Fruit fly (Drosophila melanogaster): ENCODE results near the gene GstD3.

Gene GstD3

dm6 chr3R:12422379-12422975, 49.6 kb downstream of the GstD3 start, which contains the start of the genes Scgbeta and CG17202 (continued):
- peak; percentile 43 for TF ChIP-seq Sry-δ (GFP tag; optimal IDR thresholded peaks at IDR 0.05)
- peak; percentile 55; the same call in 1 of the 2 replicates for TF ChIP-seq amos (GFP tag; IDR thresholded peaks at IDR 0.05; ENCODE audit: partially characterized antibody)
- peak; percentile 25 for TF ChIP-seq CG8944 (GFP tag; optimal IDR thresholded peaks at IDR 0.05)
- peak; percentile 60 for TF ChIP-seq CG12391 (tag; optimal IDR thresholded peaks at IDR 0.05)
- TF ChIP-seq pfk (GFP tag; optimal IDR thresholded peaks at IDR 0.05) = no peak
- TF ChIP-seq CG10543 (GFP tag; optimal IDR thresholded peaks at IDR 0.05) = no peak
- no peak for TF ChIP-seq dysf (GFP tag; IDR thresholded peaks at IDR 0.05)
- no peak for TF ChIP-seq CG11085 (GFP tag; IDR thresholded peaks at IDR 0.05)
- TF ChIP-seq ham (GFP tag; IDR thresholded peaks at IDR 0.05) = no peak
- TF ChIP-seq Nf-YA (GFP tag; IDR thresholded peaks at IDR 0.05) = no peak
- peak; percentile 66 for TF ChIP-seq Dp (GFP tag; optimal IDR thresholded peaks at IDR 0.05)
- no peak for TF ChIP-seq CG30431 (GFP tag; optimal IDR thresholded peaks at IDR 0.05)
- peak; percentile 76 for TF ChIP-seq Lhr (GFP tag; optimal IDR thresholded peaks at IDR 0.05)
- no peak for TF ChIP-seq usp (GFP tag; optimal IDR thresholded peaks at IDR 0.05)
- TF ChIP-seq Fer3 (tag; optimal IDR thresholded peaks at IDR 0.05) = no peak
- no peak for TF ChIP-seq NK7.1 (GFP tag; optimal IDR thresholded peaks at IDR 0.05)
- no peak for TF ChIP-seq Hmr (GFP tag; optimal IDR thresholded peaks at IDR 0.05)
- no peak for TF ChIP-seq unc-4 (GFP tag; IDR thresholded peaks at IDR 0.05; ENCODE audit: partially characterized antibody)
- no peak for TF ChIP-seq Awh (GFP tag; IDR thresholded peaks at IDR 0.05)
- TF ChIP-seq lov (optimal IDR thresholded peaks at IDR 0.05) = no peak
- no peak for TF ChIP-seq lov (GFP tag; IDR thresholded peaks at IDR 0.05)
- no peak for TF ChIP-seq CG16779 (GFP tag; IDR thresholded peaks at IDR 0.05)
- TF ChIP-seq slbo (GFP tag; IDR thresholded peaks at IDR 0.05) = no peak
- TF ChIP-seq hbn (GFP tag; IDR thresholded peaks at IDR 0.05; ENCODE audit: partially characterized antibody) = no peak
- TF ChIP-seq Atf6 (GFP tag; IDR thresholded peaks at IDR 0.05) = no peak
- TF ChIP-seq hth (optimal IDR thresholded peaks at IDR 0.05) = no peak
- TF ChIP-seq btn (GFP tag; optimal IDR thresholded peaks at IDR 0.05) = no peak
- TF ChIP-seq scrt (GFP tag; optimal IDR thresholded peaks at IDR 0.05) = no peak
- TF ChIP-seq pnt (GFP tag; optimal IDR thresholded peaks at IDR 0.05) = no peak
- no peak for TF ChIP-seq tx (GFP tag; optimal IDR thresholded peaks at IDR 0.05)
- TF ChIP-seq mld (GFP tag; IDR thresholded peaks at IDR 0.05; ENCODE audit: partially characterized antibody) = no peak
- no peak for TF ChIP-seq tup (GFP tag; optimal IDR thresholded peaks at IDR 0.05)
- no peak for TF ChIP-seq CG16813 (GFP tag; IDR thresholded peaks at IDR 0.05; ENCODE audit: partially characterized antibody)
- no peak for TF ChIP-seq insv (GFP tag; optimal IDR thresholded peaks at IDR 0.05)
- no peak for TF ChIP-seq tio (GFP tag; optimal IDR thresholded peaks at IDR 0.05)
- TF ChIP-seq CG18619 (GFP tag; optimal IDR thresholded peaks at IDR 0.05) = peak; percentile 20
- no peak for TF ChIP-seq ems (GFP tag; optimal IDR thresholded peaks at IDR 0.05)
- no peak for TF ChIP-seq Nf-YB (GFP tag; optimal IDR thresholded peaks at IDR 0.05)
- no peak for TF ChIP-seq pb (GFP tag; optimal IDR thresholded peaks at IDR 0.05)
- TF ChIP-seq CG6813 (GFP tag; optimal IDR thresholded peaks at IDR 0.05) = no peak
- no peak for TF ChIP-seq Ssrp (tag; optimal IDR thresholded peaks at IDR 0.05)
- no peak for TF ChIP-seq TFAM (GFP tag; optimal IDR thresholded peaks at IDR 0.05)
- TF ChIP-seq Atf-2 (GFP tag; optimal IDR thresholded peaks at IDR 0.05) = no peak
- TF ChIP-seq CG12071 (GFP tag; optimal IDR thresholded peaks at IDR 0.05) = no peak
- TF ChIP-seq sens-2 (GFP tag; IDR thresholded peaks at IDR 0.05) = no peak
- TF ChIP-seq zen2 (GFP tag; IDR thresholded peaks at IDR 0.05; ENCODE audit: partially characterized antibody) = no peak
- peak in 1 of 2 experiments; percentile 44 for TF ChIP-seq tll (GFP tag; optimal IDR thresholded peaks at IDR 0.05)
- no peak for TF ChIP-seq lmd (GFP tag; IDR thresholded peaks at IDR 0.05)
- peak; percentile 33; the same call in 1 of the 2 replicates for TF ChIP-seq Bgb (GFP tag; IDR thresholded peaks at IDR 0.05; ENCODE audit: partially characterized antibody)
- no peak for TF ChIP-seq CG34224 (GFP tag; IDR thresholded peaks at IDR 0.05; ENCODE audit: partially characterized antibody)
